Worm (Caenorhabditis elegans) whole organism, young adult: ENCODE data around the gene Y116A8A.150.
A peak's percentile ranks its signal among the peaks of the same experiment; 100 is the strongest.
"Not testable (repeated sequence)": the region's sequence is repeated elsewhere in the genome, so short reads cannot be mapped to it uniquely, and the experiment has no call there.

Experiments used
- akir-1 ChIP-seq: fragments of 200-800 bp; sonication (Bioruptor generic); optimal IDR thresholded peaks from 2 replicates; lab custom pipeline; 2018; ENCODE audit warnings: mild to moderate bottlenecking, missing genetic modification characterization, moderate library complexity, missing compliant biosample characterization
- ama-1 ChIP-seq, 3 experiments: fragments of 150-350 bp in 1 of 3; sonication (generic microtip) in 2 of 3; optimal IDR thresholded peaks; 2 replicates each; lab custom pipeline; 2014 to 2018; ENCODE audit warnings: missing biosample characterization in 2 of 3, missing genetic modification characterization in 2 of 3, missing genetic modification reagents in 2 of 3
- bed-1 ChIP-seq: fragments of 200-800 bp; sonication (Bioruptor generic); IDR thresholded peaks from 2 replicates; pipeline ENCODE4 v1.3.6; 2022; ENCODE audit warnings: missing genetic modification reagents, missing genetic modification characterization, missing compliant biosample characterization
- ccch-3 ChIP-seq: fragments of 200-800 bp; sonication (Bioruptor generic); optimal IDR thresholded peaks from 2 replicates; lab custom pipeline; 2018; ENCODE audit warnings: mild to moderate bottlenecking, missing genetic modification characterization, missing compliant biosample characterization
- hlh-12 ChIP-seq: sonication (generic microtip); optimal IDR thresholded peaks from 2 replicates; lab custom pipeline; 2016; ENCODE audit warnings: missing genetic modification characterization, missing compliant biosample characterization
- hrde-1 ChIP-seq: sonication (generic microtip); optimal IDR thresholded peaks from 2 replicates; lab custom pipeline; 2016; ENCODE audit warnings: missing genetic modification characterization, mild to moderate bottlenecking, missing compliant biosample characterization, moderate library complexity, missing genotype, missing genetic modification reagents, borderline replicate concordance
- lag-1 ChIP-seq: fragments of 200-800 bp; sonication (Bioruptor generic); IDR thresholded peaks from 2 replicates; pipeline ENCODE4 v1.3.6; 2022; ENCODE audit warnings: missing genetic modification reagents, missing genetic modification characterization, missing compliant biosample characterization
- madf-10 ChIP-seq: sonication (generic microtip); optimal IDR thresholded peaks from 2 replicates; lab custom pipeline; 2016; ENCODE audit warnings: mild to moderate bottlenecking, missing genetic modification characterization, missing compliant biosample characterization
- sdz-38 ChIP-seq: sonication (generic microtip); optimal IDR thresholded peaks from 2 replicates; lab custom pipeline; 2016; ENCODE audit warnings: missing genotype, missing genetic modification characterization, missing compliant biosample characterization
- sea-2 ChIP-seq: fragments of 200-800 bp; sonication (Bioruptor generic); IDR thresholded peaks from 2 replicates; pipeline ENCODE4 v1.3.6; 2022; ENCODE audit warnings: missing genetic modification characterization, missing compliant biosample characterization
- snpc-4 ChIP-seq, 5 experiments: fragments of 150-350 bp in 1 of 5; sonication (generic microtip) in 4 of 5; optimal IDR thresholded peaks; 2 replicates each; lab custom pipeline; 2014 to 2018; ENCODE audit warnings: missing genetic modification characterization in 5 of 5, missing biosample characterization in 3 of 5, antibody characterized with exemption in 2 of 5, mild to moderate bottlenecking in 2 of 5, missing compliant biosample characterization in 2 of 5, missing genotype in 2 of 5, moderate library complexity in 2 of 5, missing genetic modification reagents in 1 of 5
- ztf-18 ChIP-seq: sonication (generic microtip); optimal IDR thresholded peaks from 2 replicates; lab custom pipeline; 2016; ENCODE audit warnings: missing genotype, mild to moderate bottlenecking, missing genetic modification characterization, missing compliant biosample characterization

DNA sequence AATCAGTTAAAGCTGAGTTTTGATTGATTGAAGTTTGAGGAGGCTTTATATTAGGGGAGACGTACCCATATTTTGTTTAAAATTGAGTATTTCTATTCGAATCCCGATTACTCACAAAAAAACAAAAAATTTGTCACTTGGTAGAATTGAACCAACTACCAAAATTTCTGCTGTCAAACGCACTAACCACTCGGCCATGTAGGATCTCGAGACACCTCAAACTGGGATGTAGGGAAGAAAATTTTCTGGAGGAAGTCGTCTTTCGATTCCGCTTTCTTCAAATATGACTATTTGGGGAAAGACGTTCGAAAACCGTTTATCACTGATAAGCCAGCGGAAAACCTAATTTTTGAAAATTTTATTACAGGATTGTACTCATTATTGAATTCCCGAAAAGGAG, 24.2 kb downstream of the Y116A8A.150 start:
- not testable (repeated sequence) for TF ChIP-seq ccch-3 (GFP tag; lab: Kevin White, UChicago); ztf-18 (tag; lab: Kevin White, UChicago); sdz-38 (tag; lab: Kevin White, UChicago); hrde-1 (tag; lab: Kevin White, UChicago); bed-1 (GFP tag; lab: Robert Waterston, UW); hlh-12; akir-1 (GFP tag; lab: Kevin White, UChicago); lag-1 (GFP tag; lab: Robert Waterston, UW); madf-10; snpc-4 (GFP tag; optimal IDR thresholded peaks at IDR 0.05; lab: Kevin White, UChicago); sea-2 (GFP tag; lab: Robert Waterston, UW); ama-1 (optimal IDR thresholded peaks at IDR 0.05; lab: Kevin White, UChicago); ama-1 (GFP tag; optimal IDR thresholded peaks at IDR 0.05; lab: Kevin White, UChicago)
- peak in 2 of 4 experiments; percentile 78 to 89 for TF ChIP-seq snpc-4 (tag; optimal IDR thresholded peaks at IDR 0.05; lab: Kevin White, UChicago)
